Fruit fly (Drosophila melanogaster): ENCODE measurements around the gene HP1e.

DNA sequence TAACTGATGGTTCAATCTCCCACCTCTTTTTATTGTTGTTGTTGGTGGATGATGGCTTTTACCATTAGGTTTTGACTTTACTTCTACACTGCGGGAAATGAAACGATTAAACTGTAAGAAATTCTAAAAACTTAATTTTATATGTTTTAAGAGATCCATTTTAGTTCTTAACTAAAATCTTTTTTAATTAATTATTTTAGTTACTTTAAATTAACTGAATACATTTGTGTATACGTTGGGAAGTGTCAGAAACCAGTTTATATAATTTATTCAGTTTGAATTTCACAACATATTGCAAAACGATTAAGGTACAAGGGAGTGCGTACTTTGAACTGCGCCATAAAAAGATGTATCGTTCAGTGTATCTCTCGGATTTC is 31.7 kb downstream of the HP1e start:
- peak; percentile 81 for TF ChIP-seq h (GFP tag; optimal IDR thresholded peaks at IDR 0.05)
- TF ChIP-seq Sp1 (GFP tag; optimal IDR thresholded peaks at IDR 0.05), result peak; percentile 83
- TF ChIP-seq CG32264 (GFP tag; optimal IDR thresholded peaks at IDR 0.05), result no peak
- TF ChIP-seq Hnf4 (GFP tag; optimal IDR thresholded peaks at IDR 0.05), result peak; percentile 32
- TF ChIP-seq pan (optimal IDR thresholded peaks at IDR 0.05), result no peak
- peak; percentile 79 for TF ChIP-seq psq (GFP tag; optimal IDR thresholded peaks at IDR 0.05)
- no peak for TF ChIP-seq jim (GFP tag; optimal IDR thresholded peaks at IDR 0.05)
- TF ChIP-seq br (GFP tag; optimal IDR thresholded peaks at IDR 0.05), result peak; percentile 30
- no peak for TF ChIP-seq tai (GFP tag; optimal IDR thresholded peaks at IDR 0.05)
- TF ChIP-seq dsf (GFP tag; optimal IDR thresholded peaks at IDR 0.05; ENCODE audit: borderline replicate concordance), result peak; percentile 45
- no peak for TF ChIP-seq Dfd (GFP tag; optimal IDR thresholded peaks at IDR 0.05)
